Worm (Caenorhabditis elegans) whole organism, L1 larva: ENCODE data around the gene F25B4.4.

Experiments
- C16A3.4 ChIP-seq: fragments of 150-350 bp; optimal IDR thresholded peaks from 2 replicates; lab custom pipeline; 2014; ENCODE audit warnings: missing biosample characterization, missing genetic modification characterization
- F16B12.6 ChIP-seq: fragments of 150-350 bp; optimal IDR thresholded peaks from 2 replicates; lab custom pipeline; 2014; ENCODE audit warnings: missing biosample characterization, missing genetic modification characterization
- Y116A8C.19 ChIP-seq: sonication (generic microtip); optimal IDR thresholded peaks from 2 replicates; lab custom pipeline; 2016; ENCODE audit warnings: missing compliant biosample characterization, missing genetic modification characterization, borderline replicate concordance
- ama-1 ChIP-seq: fragments of 150-350 bp; optimal IDR thresholded peaks from 2 replicates; lab custom pipeline; 2014
- blmp-1 ChIP-seq: fragments of 150-350 bp; optimal IDR thresholded peaks from 2 replicates; lab custom pipeline; 2014; ENCODE audit warnings: missing biosample characterization, missing genetic modification characterization
- ces-1 ChIP-seq: fragments of 150-350 bp; optimal IDR thresholded peaks from 2 replicates; lab custom pipeline; 2014; ENCODE audit warnings: missing biosample characterization, missing genetic modification reagents, missing genetic modification characterization
- dpl-1 ChIP-seq, 3 experiments: fragments of 150-350 bp in 2 of 3; sonication (generic microtip) in 1 of 3; optimal IDR thresholded peaks; 2 replicates each; lab custom pipeline; 2014 to 2017; ENCODE audit warnings: missing biosample characterization in 3 of 3, missing genetic modification characterization in 3 of 3, missing genetic modification reagents in 3 of 3
- efl-3 ChIP-seq: fragments of 200-800 bp; sonication (Bioruptor generic); optimal IDR thresholded peaks from 2 replicates; lab custom pipeline; 2018; ENCODE audit warnings: mild to moderate bottlenecking, missing genetic modification characterization, missing compliant biosample characterization
- egl-13 ChIP-seq: sonication (generic microtip); optimal IDR thresholded peaks from 2 replicates; lab custom pipeline; 2016; ENCODE audit warnings: missing genotype, missing genetic modification reagents, missing genetic modification characterization, missing compliant biosample characterization
- elt-3 ChIP-seq, 6 experiments: fragments of 150-350 bp in 1 of 6; sonication (generic microtip); optimal IDR thresholded peaks; 2 replicates each; lab custom pipeline; 2017 to 2018; ENCODE audit warnings: missing biosample characterization in 6 of 6, missing genetic modification characterization in 6 of 6, inconsistent platforms in 1 of 6
- fkh-4 ChIP-seq: sonication (generic microtip); optimal IDR thresholded peaks from 2 replicates; lab custom pipeline; 2016; ENCODE audit warnings: missing compliant biosample characterization, missing genetic modification characterization, borderline replicate concordance
- grh-1 ChIP-seq: fragments of 200-800 bp; sonication (Bioruptor generic); IDR thresholded peaks from 2 replicates; pipeline ENCODE4 v1.3.6; 2022; ENCODE audit warnings: missing genetic modification reagents, missing genetic modification characterization, missing compliant biosample characterization
- hlh-4 ChIP-seq: sonication (generic microtip); optimal IDR thresholded peaks from 2 replicates; lab custom pipeline; 2016; ENCODE audit warnings: mild to moderate bottlenecking, missing genetic modification characterization, missing compliant biosample characterization
- hpl-2 ChIP-seq: fragments of 150-350 bp; optimal IDR thresholded peaks from 2 replicates; lab custom pipeline; 2014; ENCODE audit warnings: missing biosample characterization, missing genetic modification reagents, missing genetic modification characterization
- irx-1 ChIP-seq: sonication (generic microtip); optimal IDR thresholded peaks from 2 replicates; lab custom pipeline; 2016; ENCODE audit warnings: missing genetic modification characterization, missing compliant biosample characterization
- isw-1 ChIP-seq: fragments of 200-800 bp; sonication (Bioruptor generic); IDR thresholded peaks from 2 replicates; pipeline ENCODE4 v1.3.6; 2022; ENCODE audit warnings: missing genetic modification characterization, missing compliant biosample characterization
- jun-1 ChIP-seq: fragments of 150-350 bp; optimal IDR thresholded peaks from 2 replicates; lab custom pipeline; 2014; ENCODE audit warnings: missing biosample characterization, missing genetic modification reagents, missing genetic modification characterization
- lin-13 ChIP-seq: fragments of 150-350 bp; optimal IDR thresholded peaks from 2 replicates; lab custom pipeline; 2014; ENCODE audit warnings: missing biosample characterization, missing genetic modification reagents, missing genetic modification characterization
- lin-14 ChIP-seq: fragments of 200-800 bp; sonication (Bioruptor generic); optimal IDR thresholded peaks from 2 replicates; lab custom pipeline; 2018; ENCODE audit warnings: mild to moderate bottlenecking, missing genetic modification characterization, moderate library complexity, missing compliant biosample characterization
- lin-35 ChIP-seq, 2 experiments: fragments of 150-350 bp; optimal IDR thresholded peaks; 2 replicates each; lab custom pipeline; 2014; ENCODE audit warnings: missing biosample characterization in 2 of 2, missing genetic modification characterization in 2 of 2, missing genetic modification reagents in 2 of 2
- lir-3 ChIP-seq: sonication (generic microtip); optimal IDR thresholded peaks from 2 replicates; lab custom pipeline; 2016; ENCODE audit warnings: mild to moderate bottlenecking, missing genetic modification characterization, moderate library complexity, missing compliant biosample characterization; ENCODE audit not compliant: poor library complexity
- mdl-1 ChIP-seq, 2 experiments: fragments of 150-350 bp; optimal IDR thresholded peaks; 2 replicates each; lab custom pipeline; 2014 to 2017; ENCODE audit warnings: missing biosample characterization in 2 of 2, missing genetic modification characterization in 2 of 2, inconsistent platforms in 1 of 2
- mep-1 ChIP-seq: fragments of 150-350 bp; optimal IDR thresholded peaks from 2 replicates; lab custom pipeline; 2014; ENCODE audit warnings: missing biosample characterization, missing genetic modification characterization
- nhr-12 ChIP-seq: sonication (generic microtip); optimal IDR thresholded peaks from 2 replicates; lab custom pipeline; 2017; ENCODE audit warnings: missing biosample characterization, missing genetic modification characterization
- nhr-20 ChIP-seq: sonication (generic microtip); optimal IDR thresholded peaks from 2 replicates; lab custom pipeline; 2016; ENCODE audit warnings: mild to moderate bottlenecking, missing genetic modification characterization, missing compliant biosample characterization
- nhr-47 ChIP-seq: sonication (generic microtip); optimal IDR thresholded peaks from 2 replicates; lab custom pipeline; 2016; ENCODE audit warnings: mild to moderate bottlenecking, missing genetic modification characterization, moderate library complexity, missing compliant biosample characterization
- nhr-71 ChIP-seq: sonication (generic microtip); optimal IDR thresholded peaks from 2 replicates; lab custom pipeline; 2016; ENCODE audit warnings: mild to moderate bottlenecking, missing genetic modification characterization, moderate library complexity, missing compliant biosample characterization
- nhr-76 ChIP-seq: sonication (generic microtip); optimal IDR thresholded peaks from 2 replicates; lab custom pipeline; 2017; ENCODE audit warnings: missing biosample characterization, missing genetic modification characterization
- nhr-84 ChIP-seq: sonication (generic microtip); optimal IDR thresholded peaks from 2 replicates; lab custom pipeline; 2017; ENCODE audit warnings: missing biosample characterization, missing genetic modification characterization
- nhr-85 ChIP-seq: sonication (generic microtip); peaks from one replicate; lab custom pipeline; 2016; ENCODE audit warnings: missing genetic modification characterization, inconsistent platforms, missing compliant biosample characterization
- pag-3 ChIP-seq: sonication (generic microtip); optimal IDR thresholded peaks from 2 replicates; lab custom pipeline; 2017; ENCODE audit warnings: missing genetic modification characterization, mild to moderate bottlenecking, missing compliant biosample characterization, antibody characterized with exemption, borderline replicate concordance; ENCODE audit not compliant: insufficient read depth
- pqm-1 ChIP-seq: sonication (generic microtip); optimal IDR thresholded peaks from 3 replicates; lab custom pipeline; 2017; ENCODE audit warnings: missing biosample characterization, missing genetic modification characterization
- rnt-1 ChIP-seq: sonication (generic microtip); optimal IDR thresholded peaks from 2 replicates; lab custom pipeline; 2016; ENCODE audit warnings: mild to moderate bottlenecking, missing genetic modification characterization, moderate library complexity, missing compliant biosample characterization
- snpc-4 ChIP-seq: fragments of 150-350 bp; optimal IDR thresholded peaks from 2 replicates; lab custom pipeline; 2014; ENCODE audit warnings: missing biosample characterization, missing genetic modification characterization
- snu-23 ChIP-seq: sonication (generic microtip); optimal IDR thresholded peaks from 2 replicates; lab custom pipeline; 2016; ENCODE audit warnings: missing genetic modification characterization, missing compliant biosample characterization
- sptf-1 ChIP-seq: fragments of 150-350 bp; optimal IDR thresholded peaks from 2 replicates; lab custom pipeline; 2014; ENCODE audit warnings: missing biosample characterization, missing genetic modification characterization
- swsn-7 ChIP-seq: sonication (generic microtip); optimal IDR thresholded peaks from 2 replicates; lab custom pipeline; 2016; ENCODE audit warnings: missing genetic modification characterization, missing compliant biosample characterization
- tbx-2 ChIP-seq: sonication (generic microtip); optimal IDR thresholded peaks from 2 replicates; lab custom pipeline; 2016; ENCODE audit warnings: missing genetic modification characterization, missing compliant biosample characterization
- tlp-1 ChIP-seq: fragments of 150-350 bp; optimal IDR thresholded peaks from 2 replicates; lab custom pipeline; 2014; ENCODE audit warnings: missing biosample characterization, missing genetic modification characterization
- unc-30 ChIP-seq: sonication (generic microtip); optimal IDR thresholded peaks from 2 replicates; lab custom pipeline; 2017; ENCODE audit warnings: missing biosample characterization, missing genetic modification characterization
- unc-62 ChIP-seq: fragments of 150-350 bp; optimal IDR thresholded peaks from 2 replicates; lab custom pipeline; 2014; ENCODE audit warnings: missing biosample characterization, missing genetic modification reagents, missing genetic modification characterization
- unc-86 ChIP-seq: sonication (generic microtip); optimal IDR thresholded peaks from 2 replicates; lab custom pipeline; 2016; ENCODE audit warnings: missing genetic modification characterization, missing compliant biosample characterization
- unc-98 ChIP-seq: fragments of 200-800 bp; sonication (Bioruptor generic); IDR thresholded peaks from 2 replicates; pipeline ENCODE4 v1.3.6; 2022; ENCODE audit warnings: missing genetic modification characterization, missing compliant biosample characterization
- zip-4 ChIP-seq: fragments of 200-800 bp; sonication (Bioruptor generic); optimal IDR thresholded peaks from 2 replicates; lab custom pipeline; 2018; ENCODE audit warnings: mild to moderate bottlenecking, missing genetic modification characterization, moderate library complexity, missing compliant biosample characterization
- ztf-11 ChIP-seq, 2 experiments: sonication (generic microtip); optimal IDR thresholded peaks; 2 replicates each; lab custom pipeline; 2016 to 2017; ENCODE audit warnings: missing genetic modification characterization in 2 of 2, missing biosample characterization in 1 of 2, missing compliant biosample characterization in 1 of 2
- ztf-4 ChIP-seq: fragments of 150-350 bp; optimal IDR thresholded peaks from 2 replicates; lab custom pipeline; 2014; ENCODE audit warnings: missing biosample characterization, missing genetic modification characterization

Gene F25B4.4

DNA sequence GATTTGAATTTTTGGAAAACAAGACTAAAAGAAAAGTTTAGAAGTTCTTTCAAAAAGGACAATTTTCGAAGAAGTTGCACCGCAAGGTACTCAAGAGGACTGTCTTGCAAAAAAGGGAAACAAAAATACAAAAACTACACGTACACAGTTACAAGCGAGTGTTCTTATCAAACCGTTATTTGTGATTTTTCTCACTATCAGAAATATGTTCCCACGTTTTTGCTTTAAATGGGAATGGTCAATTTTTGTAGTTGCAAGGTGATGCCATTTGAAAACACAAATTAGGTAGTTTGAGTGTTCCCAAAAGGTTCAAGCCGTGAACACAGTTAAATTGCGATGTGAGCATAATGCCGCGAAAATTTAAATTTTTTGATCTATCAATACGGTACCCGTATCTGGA, 11.5 kb downstream of the F25B4.4 start:
- TF ChIP-seq fkh-4 (tag; lab: Kevin White, UChicago) (no peak), pqm-1 (no peak), Y116A8C.19 (no peak), isw-1 (GFP tag; lab: Robert Waterston, UW) (no peak), nhr-84 (tag; lab: Kevin White, UChicago) (no peak), ces-1 (GFP tag; lab: Kevin White, UChicago) (no peak), ztf-11 (tag; optimal IDR thresholded peaks at IDR 0.05; lab: Kevin White, UChicago) (no peak), lin-35 (GFP tag; optimal IDR thresholded peaks at IDR 0.05; lab: Kevin White, UChicago) (no peak), sptf-1 (tag; lab: Kevin White, UChicago) (no peak), unc-98 (GFP tag; lab: Robert Waterston, UW) (no peak), unc-86 (tag; lab: Kevin White, UChicago) (no peak), ama-1 (no peak), nhr-12 (tag; lab: Kevin White, UChicago) (no peak), zip-4 (GFP tag; lab: Kevin White, UChicago) (no peak), egl-13 (tag; lab: Kevin White, UChicago) (no peak)

DNA sequence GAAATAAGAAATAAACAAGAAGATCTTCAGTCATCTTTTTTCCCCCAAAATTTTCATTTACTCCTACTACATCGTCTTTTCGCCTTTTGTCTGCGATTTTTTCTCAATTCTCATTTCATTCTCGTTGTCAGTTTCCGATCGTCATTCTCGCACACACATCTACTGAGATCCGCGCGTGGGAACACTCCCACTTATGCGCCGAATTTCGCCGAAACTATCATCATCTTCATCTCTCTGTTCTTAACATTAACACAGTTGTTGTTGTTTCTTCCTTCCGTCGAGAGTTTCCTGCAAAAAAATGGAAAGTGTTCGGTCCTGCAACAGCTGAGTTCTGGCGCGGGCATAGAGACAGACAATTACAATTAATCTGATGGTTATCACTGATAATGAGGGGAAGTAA, 12.9 kb downstream of the F25B4.4 start:
- TF ChIP-seq blmp-1 (tag; lab: Kevin White, UChicago) (peak; percentile 90), snu-23 (GFP tag; lab: Kevin White, UChicago) (peak; percentile 21), mep-1 (tag; lab: Kevin White, UChicago) (peak; percentile 4), tbx-2 (tag; lab: Kevin White, UChicago) (no peak), ztf-4 (no peak), nhr-20 (tag; lab: Kevin White, UChicago) (peak; percentile 11), C16A3.4 (peak; percentile 12), elt-3 (tag; optimal IDR thresholded peaks at IDR 0.05; lab: Kevin White, UChicago) (peak in 2 of 6 experiments; percentile 5 to 53), dpl-1 (GFP tag; optimal IDR thresholded peaks at IDR 0.05; lab: Kevin White, UChicago) (no peak), mdl-1 (tag; optimal IDR thresholded peaks at IDR 0.05; lab: Kevin White, UChicago) (peak in 1 of 2 experiments; percentile 27), nhr-71 (peak; percentile 2), tlp-1 (tag; lab: Kevin White, UChicago) (no peak), lin-14 (GFP tag; lab: Kevin White, UChicago) (peak; percentile 66), nhr-85 (tag; lab: Kevin White, UChicago) (peak; percentile 64)

ce11 chrV:5699835-5700441, 15.3 kb downstream of the F25B4.4 start, which contains the start of gene clec-1:
TSS of gene clec-1 (plus strand) at chrV:5700154.
- no peak for TF ChIP-seq nhr-76 (tag; lab: Kevin White, UChicago)
- no peak for TF ChIP-seq lin-13
- no peak for TF ChIP-seq F16B12.6 (tag; lab: Kevin White, UChicago)
- TF ChIP-seq unc-62 (GFP tag; lab: Kevin White, UChicago) = no peak
- TF ChIP-seq efl-3 (GFP tag; lab: Kevin White, UChicago) = no peak
- TF ChIP-seq fkh-4 (tag; lab: Kevin White, UChicago) = no peak
- no peak for TF ChIP-seq ces-1 (GFP tag; lab: Kevin White, UChicago)
- TF ChIP-seq nhr-12 (tag; lab: Kevin White, UChicago) = no peak
- TF ChIP-seq hpl-2 (GFP tag; lab: Kevin White, UChicago) = no peak
- no peak for TF ChIP-seq tlp-1 (tag; lab: Kevin White, UChicago)
- no peak for TF ChIP-seq unc-30 (tag; lab: Kevin White, UChicago)
- TF ChIP-seq pag-3 (tag; lab: Kevin White, UChicago) = no peak
- TF ChIP-seq lir-3 = no peak
- no peak for TF ChIP-seq nhr-20 (tag; lab: Kevin White, UChicago)
- TF ChIP-seq sptf-1 (tag; lab: Kevin White, UChicago) = no peak
- no peak for TF ChIP-seq zip-4 (GFP tag; lab: Kevin White, UChicago)
- no peak for TF ChIP-seq nhr-47 (tag; lab: Kevin White, UChicago)
- no peak for TF ChIP-seq egl-13 (tag; lab: Kevin White, UChicago)
- no peak for TF ChIP-seq lin-35 (GFP tag; optimal IDR thresholded peaks at IDR 0.05; lab: Kevin White, UChicago)
- no peak for TF ChIP-seq irx-1
- TF ChIP-seq nhr-84 (tag; lab: Kevin White, UChicago) = no peak
- no peak for TF ChIP-seq jun-1 (tag; lab: Kevin White, UChicago)
- TF ChIP-seq unc-86 (tag; lab: Kevin White, UChicago) = no peak
- no peak for TF ChIP-seq nhr-71
- no peak for TF ChIP-seq ztf-11 (tag; optimal IDR thresholded peaks at IDR 0.05; lab: Kevin White, UChicago)
- peak; percentile 1 for TF ChIP-seq snu-23 (GFP tag; lab: Kevin White, UChicago)
- peak; percentile 62 for TF ChIP-seq nhr-85 (tag; lab: Kevin White, UChicago)
- peak in 1 of 2 experiments; percentile 14 for TF ChIP-seq mdl-1 (tag; optimal IDR thresholded peaks at IDR 0.05; lab: Kevin White, UChicago)
- no peak for TF ChIP-seq swsn-7
- 0 out of 2 replicates have a peak, but pooled peaks have one; percentile 4 for TF ChIP-seq grh-1 (GFP tag; lab: Robert Waterston, UW)
- no peak for TF ChIP-seq rnt-1 (tag; lab: Kevin White, UChicago)
- TF ChIP-seq snpc-4 = no peak
- TF ChIP-seq hlh-4 (tag; lab: Kevin White, UChicago) = no peak
